Fruit fly (Drosophila melanogaster) whole organism, pupa: ENCODE measurements around the gene Dhc62B.

Experiments used
- CG10348 ChIP-seq: fragments of 200-800 bp; sonication (Bioruptor generic); IDR thresholded peaks from 2 replicates; pipeline ENCODE4 v1.3.6; 2022; ENCODE audit warnings: missing biosample characterization, missing genetic modification characterization
- CG12605 ChIP-seq: fragments of 200-800 bp; sonication (Bioruptor generic); IDR thresholded peaks from 2 replicates; pipeline ENCODE4 v1.3.6; 2022; ENCODE audit warnings: missing biosample characterization, missing genetic modification characterization
- CG13204 ChIP-seq: fragments of 200-800 bp; sonication (Bioruptor generic); optimal IDR thresholded peaks from 2 replicates; lab custom pipeline; 2018; ENCODE audit warnings: missing biosample characterization, mild to moderate bottlenecking, missing genetic modification characterization, moderate library complexity
- CG14655 ChIP-seq: fragments of 200-800 bp; sonication (Bioruptor generic); optimal IDR thresholded peaks from 3 replicates; lab custom pipeline; 2017; ENCODE audit warnings: mild to moderate bottlenecking, missing biosample characterization, missing genetic modification reagents, missing genetic modification characterization
- CG15710 ChIP-seq: fragments of 200-800 bp; sonication (Bioruptor generic); optimal IDR thresholded peaks from 2 replicates; lab custom pipeline; 2018; ENCODE audit warnings: missing biosample characterization, mild to moderate bottlenecking, missing genetic modification characterization, moderate library complexity
- CG17806 ChIP-seq: fragments of 200-800 bp; sonication (Bioruptor generic); optimal IDR thresholded peaks from 2 replicates; lab custom pipeline; 2018; ENCODE audit warnings: missing biosample characterization, mild to moderate bottlenecking, missing genetic modification characterization, moderate library complexity
- CG32121 ChIP-seq: fragments of 200-800 bp; sonication (Bioruptor generic); IDR thresholded peaks from 2 replicates; pipeline ENCODE4 v1.3.6; 2022; ENCODE audit warnings: missing biosample characterization, missing genetic modification characterization
- CG34367 ChIP-seq: fragments of 200-800 bp; sonication (Bioruptor generic); optimal IDR thresholded peaks from 2 replicates; lab custom pipeline; 2018; ENCODE audit warnings: missing biosample characterization, mild to moderate bottlenecking, missing genetic modification characterization
- CG4496 ChIP-seq: fragments of 200-800 bp; sonication (Bioruptor generic); IDR thresholded peaks from 3 replicates; pipeline ENCODE4 v1.3.6; 2022; ENCODE audit warnings: missing biosample characterization, missing genetic modification characterization
- CG8159 ChIP-seq: fragments of 200-800 bp; sonication (Bioruptor generic); optimal IDR thresholded peaks from 3 replicates; lab custom pipeline; 2018; ENCODE audit warnings: missing biosample characterization, mild to moderate bottlenecking, missing genetic modification characterization, moderate library complexity
- CG8301 ChIP-seq: fragments of 200-800 bp; sonication (Bioruptor generic); optimal IDR thresholded peaks from 2 replicates; lab custom pipeline; 2018; ENCODE audit warnings: missing biosample characterization, mild to moderate bottlenecking, missing genetic modification characterization
- CG9948 ChIP-seq: fragments of 200-800 bp; sonication (Bioruptor generic); optimal IDR thresholded peaks from 2 replicates; lab custom pipeline; 2018; ENCODE audit warnings: missing biosample characterization, mild to moderate bottlenecking, missing genetic modification characterization, moderate library complexity
- D1 ChIP-seq: fragments of 200-800 bp; sonication (Bioruptor generic); optimal IDR thresholded peaks from 2 replicates; lab custom pipeline; 2018; ENCODE audit warnings: missing biosample characterization, mild to moderate bottlenecking, missing genetic modification characterization, moderate library complexity
- EcR ChIP-seq: fragments of 200-800 bp; sonication (Bioruptor generic); optimal IDR thresholded peaks from 3 replicates; lab custom pipeline; 2019; ENCODE audit warnings: missing biosample characterization, missing genetic modification characterization, mild to moderate bottlenecking, moderate library complexity, missing genetic modification reagents
- Ets98B ChIP-seq: fragments of 200-800 bp; sonication (Bioruptor generic); IDR thresholded peaks from 2 replicates; pipeline ENCODE4 v1.3.6; 2022; ENCODE audit warnings: missing biosample characterization, missing genetic modification characterization
- Pif1A ChIP-seq: fragments of 200-800 bp; sonication (Bioruptor generic); optimal IDR thresholded peaks from 3 replicates; lab custom pipeline; 2016; ENCODE audit warnings: missing biosample characterization, missing genetic modification characterization
- Pif1B ChIP-seq: fragments of 200-800 bp; sonication (Bioruptor generic); optimal IDR thresholded peaks from 3 replicates; lab custom pipeline; 2016; ENCODE audit warnings: missing biosample characterization, missing genetic modification characterization
- Snoo ChIP-seq: fragments of 200-800 bp; sonication (Bioruptor generic); optimal IDR thresholded peaks from 3 replicates; lab custom pipeline; 2017; ENCODE audit warnings: missing biosample characterization, mild to moderate bottlenecking, missing genetic modification characterization, inconsistent platforms
- fd96Ca ChIP-seq: fragments of 200-800 bp; sonication (Bioruptor generic); IDR thresholded peaks from 3 replicates; pipeline ENCODE4 v1.3.6; 2022; ENCODE audit warnings: missing biosample characterization, missing genetic modification characterization
- gl ChIP-seq: fragments of 200-800 bp; sonication (Bioruptor generic); optimal IDR thresholded peaks from 2 replicates; lab custom pipeline; 2018; ENCODE audit warnings: missing biosample characterization, mild to moderate bottlenecking, missing genetic modification characterization
- rn ChIP-seq: fragments of 200-800 bp; sonication (Bioruptor generic); IDR thresholded peaks from 2 replicates; pipeline ENCODE4 v1.3.6; 2022; ENCODE audit warnings: missing biosample characterization, missing genetic modification characterization

Gene Dhc62B

dm6 chr3L:1771658-1772057 lies at the start of gene Dhc62B:
Gene Dhc62B (minus strand): TSS chr3L:1771758.
- no peak for TF ChIP-seq D1 (tag; lab: Kevin White, UChicago)
- TF ChIP-seq, all 21 proteins: peak for 0

- TF ChIP-seq CG4496 (GFP tag; lab: Robert Waterston, UW): no peak; the same call in 2 of the 3 replicates
- peak; percentile 36 for TF ChIP-seq CG13204
- TF ChIP-seq EcR (GFP tag; lab: Kevin White, UChicago): peak; percentile 84
- TF ChIP-seq gl (tag; lab: Kevin White, UChicago): no peak
- TF ChIP-seq, all 21 proteins: peak for 2
These were observed 49.6 kb upstream of the Dhc62B start for dm6 chr3L:1821140-1821539.

- TF ChIP-seq EcR (GFP tag; lab: Kevin White, UChicago) (peak; percentile 93), fd96Ca (GFP tag; lab: Robert Waterston, UW) (no peak), CG13204 (no peak)
- TF ChIP-seq, all 21 proteins: peak for 1
These were observed 47.3 kb upstream of the Dhc62B start for dm6 chr3L:1818834-1819233.

- no peak for TF ChIP-seq Ets98B (GFP tag; lab: Robert Waterston, UW)
These were observed 45.8 kb upstream of the Dhc62B start for dm6 chr3L:1817405-1817804.

- TF ChIP-seq EcR (GFP tag; lab: Kevin White, UChicago) (peak; percentile 83), rn (GFP tag; lab: Robert Waterston, UW) (no peak)
These were observed 45.1 kb upstream of the Dhc62B start for dm6 chr3L:1816614-1817013.

DNA sequence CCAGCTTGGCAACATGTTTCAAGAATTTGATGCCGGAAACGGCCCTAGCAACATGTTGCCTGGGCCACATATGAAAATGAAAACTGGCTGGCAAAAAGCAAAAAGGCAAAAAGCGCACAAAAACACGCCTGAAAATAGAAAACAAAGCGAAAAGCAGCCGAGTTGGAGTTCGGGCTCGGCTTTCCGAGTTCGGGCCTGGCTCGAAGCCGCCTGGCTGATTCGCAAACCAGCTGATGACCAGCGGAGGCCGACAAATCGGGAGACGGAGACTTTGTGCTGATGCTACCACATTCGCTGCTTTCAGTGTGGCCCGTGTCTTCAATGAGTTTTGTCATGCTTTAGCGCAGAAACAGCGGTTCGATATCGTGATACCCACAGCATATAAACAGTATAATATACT lies 38.7 kb upstream of the Dhc62B start, which contains the start of gene GV1:
Gene GV1 (plus strand): TSS at position 301 of the 400 bp plus-strand sequence.
- peak; percentile 71 for TF ChIP-seq CG32121 (GFP tag; lab: Robert Waterston, UW)
- TF ChIP-seq CG34367: peak; percentile 83
- no peak for TF ChIP-seq rn (GFP tag; lab: Robert Waterston, UW)
- TF ChIP-seq fd96Ca (GFP tag; lab: Robert Waterston, UW): peak; percentile 72; the same call in 2 of the 3 replicates
- TF ChIP-seq Pif1A (GFP tag; lab: Kevin White, UChicago): peak; percentile 78
- peak; percentile 8 for TF ChIP-seq D1 (tag; lab: Kevin White, UChicago)
- TF ChIP-seq Pif1B: peak; percentile 73
- peak; percentile 95 for TF ChIP-seq CG13204
- peak; percentile 96 for TF ChIP-seq CG12605 (GFP tag; lab: Robert Waterston, UW)
- peak; percentile 80 for TF ChIP-seq Ets98B (GFP tag; lab: Robert Waterston, UW)
- peak; percentile 48 for TF ChIP-seq Snoo
- peak; percentile 88 for TF ChIP-seq CG4496 (GFP tag; lab: Robert Waterston, UW)
- no peak for TF ChIP-seq CG10348 (GFP tag; lab: Robert Waterston, UW)
- peak; percentile 52 for TF ChIP-seq CG9948 (tag; lab: Kevin White, UChicago)
- TF ChIP-seq EcR (GFP tag; lab: Kevin White, UChicago): peak; percentile 77
- peak; percentile 95 for TF ChIP-seq gl (tag; lab: Kevin White, UChicago)
- peak; percentile 80 for TF ChIP-seq CG8159
- peak; percentile 70 for TF ChIP-seq CG14655 (GFP tag; lab: Kevin White, UChicago)
- peak; percentile 82 for TF ChIP-seq CG15710 (tag; lab: Kevin White, UChicago)
- peak; percentile 72 for TF ChIP-seq CG17806 (tag; lab: Kevin White, UChicago)
- TF ChIP-seq CG8301 (tag; lab: Kevin White, UChicago): peak; percentile 69

- TF ChIP-seq CG17806 (tag; lab: Kevin White, UChicago) (peak; percentile 87), CG8301 (tag; lab: Kevin White, UChicago) (peak; percentile 78), gl (tag; lab: Kevin White, UChicago) (peak; percentile 79), CG4496 (GFP tag; lab: Robert Waterston, UW) (peak; percentile 94), CG10348 (GFP tag; lab: Robert Waterston, UW) (peak; percentile 68), CG34367 (peak; percentile 86), Snoo (peak; percentile 60), CG8159 (peak; percentile 86), CG9948 (tag; lab: Kevin White, UChicago) (peak; percentile 78), CG12605 (GFP tag; lab: Robert Waterston, UW) (peak; percentile 82), CG14655 (GFP tag; lab: Kevin White, UChicago) (no peak), Pif1A (GFP tag; lab: Kevin White, UChicago) (no peak), Ets98B (GFP tag; lab: Robert Waterston, UW) (peak; percentile 92), CG32121 (GFP tag; lab: Robert Waterston, UW) (peak; percentile 85), EcR (GFP tag; lab: Kevin White, UChicago) (no peak), rn (GFP tag; lab: Robert Waterston, UW) (peak; percentile 83), Pif1B (peak; percentile 89), D1 (tag; lab: Kevin White, UChicago) (no peak), CG13204 (no peak), CG15710 (tag; lab: Kevin White, UChicago) (peak; percentile 85), fd96Ca (GFP tag; lab: Robert Waterston, UW) (peak; percentile 95)
These were observed 37.1 kb upstream of the Dhc62B start for dm6 chr3L:1808631-1809030.
